Worm (Caenorhabditis elegans): ENCODE results near the gene F07C3.16.

- TF ChIP-seq lin-13 (tag; optimal IDR thresholded peaks at IDR 0.05): no peak
- TF ChIP-seq blmp-1 (tag; optimal IDR thresholded peaks at IDR 0.05): no peak
- no peak for TF ChIP-seq ztf-11 (tag; optimal IDR thresholded peaks at IDR 0.05)
- no peak for TF ChIP-seq nhr-76 (tag; optimal IDR thresholded peaks at IDR 0.05)
- TF ChIP-seq M03D4.4 (tag; optimal IDR thresholded peaks at IDR 0.05): no peak
- no peak for TF ChIP-seq mab-5 (tag; optimal IDR thresholded peaks at IDR 0.05)
- no peak for TF ChIP-seq pha-4 (tag; optimal IDR thresholded peaks at IDR 0.05)
- TF ChIP-seq sptf-1 (tag; optimal IDR thresholded peaks at IDR 0.05): no peak
- no peak for TF ChIP-seq nhr-12 (tag; optimal IDR thresholded peaks at IDR 0.05)
- no peak for TF ChIP-seq lsy-2 (tag; optimal IDR thresholded peaks at IDR 0.05)
Observed at ce11 chrV:9217158-9217557, 40.2 kb downstream of the F07C3.16 start, which contains the start of gene pacs-1.

All from whole organism, mixed stage, embryonic.